Worm (Caenorhabditis elegans) whole organism, L3 larva: Measurements from ENCODE around the gene nape-1.

Experiments used
- ceh-28 ChIP-seq: fragments of 150-350 bp; optimal IDR thresholded peaks from 2 replicates; lab custom pipeline; 2014; ENCODE audit warnings: missing biosample characterization, missing genetic modification reagents, missing genetic modification characterization
- egl-5 ChIP-seq: fragments of 150-350 bp; optimal IDR thresholded peaks from 2 replicates; lab custom pipeline; 2017; ENCODE audit warnings: missing biosample characterization, missing genetic modification reagents, missing genetic modification characterization, inconsistent platforms
- elt-2 ChIP-seq: sonication (generic microtip); optimal IDR thresholded peaks from 2 replicates; lab custom pipeline; 2016; ENCODE audit warnings: missing genetic modification reagents, mild to moderate bottlenecking, missing genetic modification characterization, missing compliant biosample characterization
- hmg-11 ChIP-seq: sonication (generic microtip); optimal IDR thresholded peaks from 2 replicates; lab custom pipeline; 2016; ENCODE audit warnings: missing genetic modification characterization, missing compliant biosample characterization
- lin-15B ChIP-seq: fragments of 150-350 bp; optimal IDR thresholded peaks from 2 replicates; lab custom pipeline; 2014; ENCODE audit warnings: missing biosample characterization, missing genetic modification characterization
- lin-39 ChIP-seq: fragments of 150-350 bp; optimal IDR thresholded peaks from 2 replicates; lab custom pipeline; 2018; ENCODE audit warnings: missing biosample characterization, missing genetic modification reagents, missing genetic modification characterization
- nfya-1 ChIP-seq: sonication (generic microtip); optimal IDR thresholded peaks from 2 replicates; lab custom pipeline; 2017; ENCODE audit warnings: missing genetic modification characterization, mild to moderate bottlenecking, missing compliant biosample characterization, antibody characterized with exemption, moderate library complexity; ENCODE audit not compliant: insufficient read depth
- nhr-11 ChIP-seq: fragments of 150-350 bp; optimal IDR thresholded peaks from 2 replicates; lab custom pipeline; 2014; ENCODE audit warnings: missing biosample characterization, missing genetic modification characterization
- nhr-23 ChIP-seq: fragments of 150-350 bp; optimal IDR thresholded peaks from 2 replicates; lab custom pipeline; 2014; ENCODE audit warnings: missing biosample characterization, missing genetic modification reagents, missing genetic modification characterization
- skn-1 ChIP-seq: fragments of 150-350 bp; optimal IDR thresholded peaks from 2 replicates; lab custom pipeline; 2014; ENCODE audit warnings: missing biosample characterization, missing genetic modification characterization
- snpc-4 ChIP-seq: fragments of 150-350 bp; optimal IDR thresholded peaks from 2 replicates; lab custom pipeline; 2014; ENCODE audit warnings: missing biosample characterization, missing genetic modification characterization

The nape-1 gene

DNA sequence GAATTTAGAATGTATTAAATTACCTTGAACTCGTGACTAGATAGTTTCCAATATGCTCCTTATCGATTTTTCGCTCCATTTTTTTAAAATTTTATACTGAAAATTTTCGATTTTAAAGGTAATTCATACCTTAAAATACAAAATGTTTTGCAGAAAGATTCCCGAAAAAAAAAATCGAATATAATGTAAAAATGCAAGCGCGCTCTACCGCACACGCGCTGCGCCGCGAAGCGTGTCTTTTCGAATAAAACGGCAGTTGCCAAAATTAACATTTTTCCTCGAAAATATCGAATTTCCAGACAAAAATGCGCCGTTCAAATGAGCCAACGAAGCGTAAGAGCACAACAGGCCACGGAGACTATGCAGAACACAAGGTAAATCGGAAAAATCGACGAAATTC lies 46.0 kb downstream of the nape-1 start, which contains the start of the genes taf-6.2 and Y37E11AL.3:
TSS of gene taf-6.2 (minus strand) at position 96 of the 400 bp plus-strand sequence.
TSS of gene Y37E11AL.3 (plus strand) at position 298 of the 400 bp plus-strand sequence.
- TF ChIP-seq elt-2 (tag; lab: Kevin White, UChicago) (no peak), ceh-28 (tag; lab: Kevin White, UChicago) (peak; percentile 11), nfya-1 (tag; lab: Kevin White, UChicago) (peak; percentile 71), skn-1 (peak; percentile 10), nhr-11 (tag; lab: Kevin White, UChicago) (no peak), lin-39 (tag; lab: Kevin White, UChicago) (peak; percentile 37), nhr-23 (tag; lab: Kevin White, UChicago) (peak; percentile 25), egl-5 (peak; percentile 57), lin-15B (peak; percentile 79), hmg-11 (tag; lab: Kevin White, UChicago) (peak; percentile 77), snpc-4 (tag; lab: Kevin White, UChicago) (no peak)
